Worm (Caenorhabditis elegans) whole organism, L4 larva: ENCODE measurements around the gene nol-6.
A peak's percentile ranks its signal among the peaks of the same experiment; 100 is the strongest.

Experiments used
- D1046.2 ChIP-seq: fragments of 200-800 bp; sonication (Bioruptor generic); IDR thresholded peaks from 2 replicates; pipeline ENCODE4 v1.3.6; 2022; ENCODE audit warnings: missing genetic modification characterization, missing compliant biosample characterization
- F10B5.3 ChIP-seq: sonication (generic microtip); optimal IDR thresholded peaks from 2 replicates; lab custom pipeline; 2016; ENCODE audit warnings: mild to moderate bottlenecking, missing genetic modification characterization, missing compliant biosample characterization
- R02D3.7 ChIP-seq: fragments of 150-350 bp; sonication (generic microtip); optimal IDR thresholded peaks from 3 replicates; lab custom pipeline; 2014; ENCODE audit warnings: missing biosample characterization, missing genetic modification characterization
- T20F7.1 ChIP-seq: fragments of 200-800 bp; sonication (Bioruptor generic); optimal IDR thresholded peaks from 2 replicates; lab custom pipeline; 2018; ENCODE audit warnings: mild to moderate bottlenecking, missing genetic modification characterization, missing compliant biosample characterization
- Y48G9A.11 ChIP-seq: fragments of 200-800 bp; sonication (Bioruptor generic); IDR thresholded peaks from 2 replicates; pipeline ENCODE4 v1.3.6; 2022; ENCODE audit warnings: missing genetic modification reagents, missing genetic modification characterization, missing compliant biosample characterization
- Y5F2A.4 ChIP-seq: fragments of 200-800 bp; sonication (Bioruptor generic); optimal IDR thresholded peaks from 2 replicates; lab custom pipeline; 2018; ENCODE audit warnings: mild to moderate bottlenecking, missing genetic modification characterization, missing compliant biosample characterization
- arid-1 ChIP-seq: fragments of 200-800 bp; sonication (Bioruptor generic); conservative IDR thresholded peaks from 2 replicates; pipeline ENCODE4 v1.3.6; 2022; ENCODE audit warnings: missing genetic modification reagents, missing genetic modification characterization, missing compliant biosample characterization
- attf-4 ChIP-seq: sonication (generic microtip); optimal IDR thresholded peaks from 3 replicates; lab custom pipeline; 2017; ENCODE audit warnings: missing biosample characterization, missing genetic modification characterization
- ceh-44 ChIP-seq: fragments of 200-800 bp; sonication (Bioruptor generic); IDR thresholded peaks from 2 replicates; pipeline ENCODE4 v1.3.6; 2022; ENCODE audit warnings: missing genetic modification reagents, missing genetic modification characterization, missing compliant biosample characterization
- ces-1 ChIP-seq: fragments of 150-350 bp; sonication (generic microtip); optimal IDR thresholded peaks from 4 replicates; lab custom pipeline; 2014; ENCODE audit warnings: missing biosample characterization, missing genetic modification reagents, missing genetic modification characterization
- cey-2 ChIP-seq: sonication (generic microtip); optimal IDR thresholded peaks from 3 replicates; lab custom pipeline; 2017; ENCODE audit warnings: missing genetic modification characterization, mild to moderate bottlenecking, missing compliant biosample characterization, antibody characterized with exemption, borderline replicate concordance; ENCODE audit not compliant: insufficient read depth
- daf-12 ChIP-seq: fragments of 150-350 bp; optimal IDR thresholded peaks from 2 replicates; lab custom pipeline; 2014; ENCODE audit warnings: missing biosample characterization, missing genetic modification reagents, missing genetic modification characterization
- daf-16 ChIP-seq, 3 experiments: sonication (generic microtip); optimal IDR thresholded peaks; 2 replicates each; lab custom pipeline; 2016 to 2017; ENCODE audit warnings: missing genetic modification characterization in 3 of 3, missing genetic modification reagents in 3 of 3, mild to moderate bottlenecking in 2 of 3, missing compliant biosample characterization in 2 of 3, missing biosample characterization in 1 of 3, moderate library complexity in 1 of 3
- dmd-6 ChIP-seq: fragments of 200-800 bp; sonication (Bioruptor generic); IDR thresholded peaks from 2 replicates; pipeline ENCODE4 v1.3.6; 2022; ENCODE audit warnings: missing genetic modification reagents, missing genetic modification characterization, missing compliant biosample characterization
- dpl-1 ChIP-seq: fragments of 150-350 bp; optimal IDR thresholded peaks from 2 replicates; lab custom pipeline; 2014; ENCODE audit warnings: missing biosample characterization, missing genetic modification reagents, missing genetic modification characterization
- egl-43 ChIP-seq: fragments of 200-800 bp; sonication (Bioruptor generic); IDR thresholded peaks from 2 replicates; pipeline ENCODE4 v1.3.6; 2022; ENCODE audit warnings: missing genetic modification reagents, missing genetic modification characterization, missing compliant biosample characterization
- fkh-10 ChIP-seq: fragments of 150-350 bp; optimal IDR thresholded peaks from 2 replicates; lab custom pipeline; 2014; ENCODE audit warnings: missing biosample characterization, missing genetic modification reagents, missing genetic modification characterization
- lim-7 ChIP-seq: fragments of 200-800 bp; sonication (Bioruptor generic); IDR thresholded peaks from 2 replicates; pipeline ENCODE4 v1.3.6; 2022; ENCODE audit warnings: missing genetic modification characterization, missing compliant biosample characterization
- lin-1 ChIP-seq: fragments of 200-800 bp; sonication (Bioruptor generic); IDR thresholded peaks from 2 replicates; pipeline ENCODE4 v1.3.6; 2022; ENCODE audit warnings: missing genetic modification reagents, missing genetic modification characterization, missing compliant biosample characterization
- lin-13 ChIP-seq: fragments of 150-350 bp; optimal IDR thresholded peaks from 2 replicates; lab custom pipeline; 2014; ENCODE audit warnings: missing biosample characterization, missing genetic modification reagents, missing genetic modification characterization
- madf-9 ChIP-seq: fragments of 200-800 bp; sonication (Bioruptor generic); conservative IDR thresholded peaks from 2 replicates; pipeline ENCODE4 v1.3.6; 2022; ENCODE audit warnings: missing genetic modification reagents, missing genetic modification characterization, missing compliant biosample characterization
- mep-1 ChIP-seq: fragments of 150-350 bp; sonication (generic microtip); optimal IDR thresholded peaks from 3 replicates; lab custom pipeline; 2014; ENCODE audit warnings: missing biosample characterization, missing genetic modification characterization
- mes-2 ChIP-seq: sonication (generic microtip); optimal IDR thresholded peaks from 2 replicates; lab custom pipeline; 2016; ENCODE audit warnings: missing genotype, mild to moderate bottlenecking, missing genetic modification characterization, missing compliant biosample characterization; ENCODE audit not compliant: poor library complexity, severe bottlenecking
- mxl-3 ChIP-seq: fragments of 200-800 bp; sonication (Bioruptor generic); optimal IDR thresholded peaks from 2 replicates; lab custom pipeline; 2018; ENCODE audit warnings: mild to moderate bottlenecking, missing genetic modification characterization, missing compliant biosample characterization
- nhr-28 ChIP-seq: fragments of 150-350 bp; optimal IDR thresholded peaks from 2 replicates; lab custom pipeline; 2014; ENCODE audit warnings: missing biosample characterization, missing genetic modification characterization
- nhr-41 ChIP-seq: fragments of 200-800 bp; sonication (Bioruptor generic); IDR thresholded peaks from 2 replicates; pipeline ENCODE4 v1.3.6; 2022; ENCODE audit warnings: missing genetic modification reagents, missing genetic modification characterization, missing compliant biosample characterization
- nhr-48 ChIP-seq: sonication (generic microtip); optimal IDR thresholded peaks from 2 replicates; lab custom pipeline; 2016; ENCODE audit warnings: mild to moderate bottlenecking, missing genetic modification characterization, missing compliant biosample characterization
- nhr-6 ChIP-seq: fragments of 150-350 bp; optimal IDR thresholded peaks from 2 replicates; lab custom pipeline; 2014; ENCODE audit warnings: missing biosample characterization, missing genetic modification characterization
- php-3 ChIP-seq: fragments of 200-800 bp; sonication (Bioruptor generic); IDR thresholded peaks from 2 replicates; pipeline ENCODE4 v1.3.6; 2022; ENCODE audit warnings: missing genetic modification reagents, missing genetic modification characterization, missing compliant biosample characterization
- set-16 ChIP-seq: fragments of 200-800 bp; sonication (Bioruptor generic); IDR thresholded peaks from 2 replicates; pipeline ENCODE4 v1.3.6; 2022; ENCODE audit warnings: missing genetic modification reagents, missing genetic modification characterization, missing compliant biosample characterization
- skn-1 ChIP-seq: fragments of 150-350 bp; optimal IDR thresholded peaks from 2 replicates; lab custom pipeline; 2014; ENCODE audit warnings: missing biosample characterization, missing genetic modification characterization
- tag-97 ChIP-seq: fragments of 200-800 bp; sonication (Bioruptor generic); IDR thresholded peaks from 2 replicates; pipeline ENCODE4 v1.3.6; 2022; ENCODE audit warnings: missing genetic modification characterization, missing compliant biosample characterization
- tra-1 ChIP-seq: fragments of 200-800 bp; sonication (Bioruptor generic); IDR thresholded peaks from 2 replicates; pipeline ENCODE4 v1.3.6; 2022; ENCODE audit warnings: missing genetic modification reagents, missing genetic modification characterization, missing compliant biosample characterization
- unc-39 ChIP-seq: sonication (generic microtip); optimal IDR thresholded peaks from 2 replicates; lab custom pipeline; 2017; ENCODE audit warnings: missing biosample characterization, missing genetic modification characterization
- zag-1 ChIP-seq: fragments of 150-350 bp; optimal IDR thresholded peaks from 2 replicates; lab custom pipeline; 2014; ENCODE audit warnings: missing biosample characterization, missing genetic modification characterization
- zfp-2 ChIP-seq: sonication (generic microtip); optimal IDR thresholded peaks from 2 replicates; lab custom pipeline; 2016; ENCODE audit warnings: mild to moderate bottlenecking, missing genetic modification characterization, missing compliant biosample characterization
- ztf-7 ChIP-seq: fragments of 150-350 bp; optimal IDR thresholded peaks from 2 replicates; lab custom pipeline; 2014; ENCODE audit warnings: missing biosample characterization, missing genetic modification characterization

Gene nol-6

DNA sequence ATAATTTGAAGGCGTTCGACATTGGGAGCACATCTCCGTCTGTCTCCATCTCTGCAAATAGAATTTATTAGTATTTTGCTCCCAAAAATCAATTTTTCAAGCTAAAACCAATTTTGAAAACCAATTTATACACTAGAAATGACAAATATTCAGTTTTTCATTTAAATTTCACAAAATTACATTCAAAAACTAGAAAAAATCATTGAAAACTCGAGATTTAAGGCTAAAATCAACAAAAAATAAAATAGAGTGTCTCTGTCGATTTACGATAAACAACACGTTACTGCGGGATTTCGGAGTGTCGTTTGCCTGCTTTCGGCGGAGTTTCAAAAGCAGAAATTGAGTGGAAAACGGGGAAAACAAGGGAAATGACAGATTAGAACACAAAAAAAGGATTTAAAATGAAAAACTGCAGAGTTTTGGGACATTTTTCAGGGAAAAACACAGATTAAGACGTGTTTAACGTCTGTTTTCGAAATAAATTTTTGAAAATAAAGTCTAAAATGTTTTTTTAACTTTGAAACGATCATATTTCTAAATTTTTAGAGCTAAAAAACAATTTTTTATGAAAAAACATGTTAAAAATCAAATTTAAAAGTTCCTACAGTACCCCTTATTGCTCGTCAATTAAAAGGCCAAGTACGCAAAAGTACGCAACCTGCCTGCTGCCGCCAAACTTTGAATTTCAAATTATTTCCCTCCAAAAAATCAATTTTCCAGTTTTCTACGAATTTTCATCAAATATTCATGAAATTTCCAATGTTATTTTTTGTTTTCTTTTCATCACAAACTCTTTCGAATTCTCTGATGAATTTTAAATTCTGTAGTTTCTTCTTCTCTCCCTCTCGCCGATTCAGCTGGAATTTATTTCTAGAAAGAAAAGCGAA is at the start of gene nol-6:
Gene nol-6, minus strand, starts transcription at position 51 of the 887 bp plus-strand sequence.
- TF ChIP-seq lin-13 (no peak), zfp-2 (tag; lab: Kevin White, UChicago) (no peak), mes-2 (tag; lab: Kevin White, UChicago) (no peak), madf-9 (GFP tag; lab: Robert Waterston, UW) (no peak), T20F7.1 (GFP tag; lab: Kevin White, UChicago) (peak; percentile 95), dpl-1 (GFP tag; lab: Kevin White, UChicago) (peak; percentile 82), F10B5.3 (tag; lab: Kevin White, UChicago) (no peak), R02D3.7 (tag; lab: Kevin White, UChicago) (peak; percentile 75), dmd-6 (GFP tag; lab: Robert Waterston, UW) (no peak), fkh-10 (GFP tag; lab: Kevin White, UChicago) (no peak), nhr-28 (tag; lab: Kevin White, UChicago) (peak; percentile 38), lim-7 (GFP tag; lab: Robert Waterston, UW) (no peak), cey-2 (tag; lab: Kevin White, UChicago) (no peak), skn-1 (tag; lab: Kevin White, UChicago) (no peak), arid-1 (no peak), Y48G9A.11 (GFP tag; lab: Robert Waterston, UW) (peak; percentile 95), ztf-7 (tag; lab: Kevin White, UChicago) (no peak), nhr-48 (tag; lab: Kevin White, UChicago) (no peak), tra-1 (GFP tag; lab: Robert Waterston, UW) (no peak), set-16 (GFP tag; lab: Robert Waterston, UW) (no peak), mep-1 (tag; lab: Kevin White, UChicago) (no peak), nhr-41 (GFP tag; lab: Robert Waterston, UW) (no peak), zag-1 (tag; lab: Kevin White, UChicago) (no peak), daf-16 (GFP tag; optimal IDR thresholded peaks at IDR 0.05; lab: Kevin White, UChicago) (no peak), daf-16 (tag; optimal IDR thresholded peaks at IDR 0.05; lab: Kevin White, UChicago) (no peak)

DNA sequence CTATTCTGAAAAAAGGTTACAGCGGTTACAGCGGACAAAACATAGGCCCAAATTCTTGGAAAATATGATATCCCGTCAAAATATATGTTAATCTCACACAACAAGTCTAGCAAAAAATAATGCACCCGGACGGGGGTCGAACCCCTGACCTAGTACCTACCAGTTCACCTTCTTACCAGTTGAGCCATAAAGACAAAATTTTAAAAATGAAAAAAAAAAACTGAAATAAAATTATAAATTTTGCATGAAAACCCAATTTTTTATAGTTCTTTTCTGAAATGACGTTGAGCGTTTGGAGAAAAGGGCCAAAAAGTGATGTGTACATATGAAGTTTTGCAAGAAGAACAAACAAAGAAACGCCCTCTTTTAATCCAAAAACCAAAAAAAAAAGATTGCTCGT is 45.1 kb upstream of the nol-6 start:
- TF ChIP-seq D1046.2 (no peak), mxl-3 (no peak), egl-43 (GFP tag; lab: Robert Waterston, UW) (no peak), daf-12 (tag; lab: Kevin White, UChicago) (no peak), nhr-6 (no peak), lin-1 (GFP tag; lab: Robert Waterston, UW) (no peak), unc-39 (no peak), nhr-48 (tag; lab: Kevin White, UChicago) (no peak), nhr-28 (tag; lab: Kevin White, UChicago) (no peak), Y5F2A.4 (GFP tag; lab: Kevin White, UChicago) (no peak), attf-4 (no peak), php-3 (GFP tag; lab: Robert Waterston, UW) (no peak), ces-1 (GFP tag; lab: Kevin White, UChicago) (no peak), ceh-44 (GFP tag; lab: Robert Waterston, UW) (no peak), tra-1 (GFP tag; lab: Robert Waterston, UW) (no peak), tag-97 (GFP tag; lab: Robert Waterston, UW) (no peak), mep-1 (tag; lab: Kevin White, UChicago) (no peak), ztf-7 (tag; lab: Kevin White, UChicago) (no peak), lim-7 (GFP tag; lab: Robert Waterston, UW) (no peak)
- TF ChIP-seq, all 104 proteins: peak for 0
